Fruit fly (Drosophila melanogaster) whole organism, wandering third instar larva: ENCODE measurements around the gene RtGEF.

ENCODE experiments used
- HLH106 ChIP-seq: fragments of 200-800 bp; optimal IDR thresholded peaks from 3 replicates; lab custom pipeline; 2019; ENCODE audit warnings: missing biosample characterization, mild to moderate bottlenecking, missing genetic modification characterization, moderate library complexity
- Hr78 ChIP-seq: fragments of >200 bp; optimal IDR thresholded peaks from 2 replicates; lab custom pipeline; 2017; ENCODE audit warnings: missing biosample characterization, missing genetic modification characterization
- Myc ChIP-seq: fragments of >200 bp; optimal IDR thresholded peaks from 2 replicates; lab custom pipeline; 2017
- fru ChIP-seq: fragments of 200-800 bp; sonication (Bioruptor generic); optimal IDR thresholded peaks from 3 replicates; lab custom pipeline; 2016; ENCODE audit warnings: missing biosample characterization, mild to moderate bottlenecking, missing genetic modification characterization
- psq ChIP-seq: fragments of 200-800 bp; sonication (Bioruptor generic); optimal IDR thresholded peaks from 3 replicates; lab custom pipeline; 2017; ENCODE audit warnings: missing biosample characterization, mild to moderate bottlenecking, missing genetic modification characterization, moderate library complexity
- usp ChIP-seq: fragments of >200 bp; optimal IDR thresholded peaks from 2 replicates; lab custom pipeline; 2017; ENCODE audit warnings: missing biosample characterization, missing genetic modification characterization

dm6 chr2L:20399239-20399638 is 49.0 kb downstream of the RtGEF start:
- TF ChIP-seq HLH106 (no peak), psq (GFP tag; lab: Kevin White, UChicago) (no peak), Myc (no peak), fru (no peak), usp (GFP tag; lab: Kevin White, UChicago) (no peak), Hr78 (GFP tag; lab: Kevin White, UChicago) (no peak)
